Worm (Caenorhabditis elegans): ENCODE results near the gene B0432.8.

The B0432.8 gene

ce11 chrII:285627-286550 lies 7.4 kb upstream of the B0432.8 start, which contains the start of gene B0432.10:
Gene B0432.10 (minus strand): TSS chrII:286275.
- peak in 1 of 2 experiments; percentile 4 for TF ChIP-seq mdl-1 (tag; optimal IDR thresholded peaks at IDR 0.05)
- TF ChIP-seq nhr-21 (tag; optimal IDR thresholded peaks at IDR 0.05): peak; percentile 63
- peak; percentile 8 for TF ChIP-seq R02D3.7 (tag; optimal IDR thresholded peaks at IDR 0.05)
- TF ChIP-seq sma-3 (GFP tag; optimal IDR thresholded peaks at IDR 0.05): peak; percentile 74
- no peak for TF ChIP-seq ztf-4 (tag; optimal IDR thresholded peaks at IDR 0.05)
- peak; percentile 37 for TF ChIP-seq nhr-77 (tag; optimal IDR thresholded peaks at IDR 0.05)
- peak; percentile 74 for TF ChIP-seq F13H6.1 (tag; optimal IDR thresholded peaks at IDR 0.05)
- TF ChIP-seq nhr-129 (tag; optimal IDR thresholded peaks at IDR 0.05): peak; percentile 58
- TF ChIP-seq nhr-237 (tag; optimal IDR thresholded peaks at IDR 0.05): peak; percentile 40
- TF ChIP-seq lin-13 (GFP tag; optimal IDR thresholded peaks at IDR 0.05): peak; percentile 87
- TF ChIP-seq lin-11 (tag; optimal IDR thresholded peaks at IDR 0.05): peak; percentile 63
- no peak for TF ChIP-seq blmp-1 (tag; optimal IDR thresholded peaks at IDR 0.05; ENCODE audit: insufficient read depth)
- no peak for TF ChIP-seq nhr-12 (tag; optimal IDR thresholded peaks at IDR 0.05)
- peak; percentile 60 for TF ChIP-seq snpc-4 (tag; optimal IDR thresholded peaks at IDR 0.05)
- peak; percentile 17 for TF ChIP-seq zag-1 (tag; optimal IDR thresholded peaks at IDR 0.05)
- TF ChIP-seq sma-9 (GFP tag; optimal IDR thresholded peaks at IDR 0.05): peak; percentile 75
- TF ChIP-seq sma-9 (tag; optimal IDR thresholded peaks at IDR 0.05): no peak
- peak; percentile 78 for TF ChIP-seq nhr-6 (tag; optimal IDR thresholded peaks at IDR 0.05)
- no peak for TF ChIP-seq nhr-11 (tag; optimal IDR thresholded peaks at IDR 0.05)
- TF ChIP-seq unc-62 (GFP tag; optimal IDR thresholded peaks at IDR 0.05): no peak
- TF ChIP-seq lsy-2 (tag; optimal IDR thresholded peaks at IDR 0.05): peak; percentile 81 to 92
- TF ChIP-seq elt-3 (tag; optimal IDR thresholded peaks at IDR 0.05): no peak
- no peak for TF ChIP-seq aly-2 (tag; optimal IDR thresholded peaks at IDR 0.05)
- peak; percentile 96 for TF ChIP-seq unc-55 (GFP tag; optimal IDR thresholded peaks at IDR 0.05)
- TF ChIP-seq unc-39 (tag; optimal IDR thresholded peaks at IDR 0.05): no peak
- peak; percentile 19 for TF ChIP-seq ceh-16 (tag; optimal IDR thresholded peaks at IDR 0.05)
- peak; percentile 81 for TF ChIP-seq egl-27 (tag; optimal IDR thresholded peaks at IDR 0.05)
- peak; percentile 71 for TF ChIP-seq mab-5 (tag; optimal IDR thresholded peaks at IDR 0.05)
- TF ChIP-seq sem-4 (tag; optimal IDR thresholded peaks at IDR 0.05): peak; percentile 77
- TF ChIP-seq dmd-4 (tag; optimal IDR thresholded peaks at IDR 0.05): no peak
- TF ChIP-seq ZK546.5 (tag; optimal IDR thresholded peaks at IDR 0.05): no peak
- no peak for TF ChIP-seq skn-1 (tag; optimal IDR thresholded peaks at IDR 0.05)
- TF ChIP-seq gmeb-1 (tag; optimal IDR thresholded peaks at IDR 0.05): peak; percentile 97
- TF ChIP-seq crh-2 (tag; optimal IDR thresholded peaks at IDR 0.05): peak; percentile 81
- TF ChIP-seq nhr-25 (tag; optimal IDR thresholded peaks at IDR 0.05): peak; percentile 82
- TF ChIP-seq C34F6.9 (tag; optimal IDR thresholded peaks at IDR 0.05): peak; percentile 96
- TF ChIP-seq fos-1 (tag; optimal IDR thresholded peaks at IDR 0.05): peak; percentile 47

- no peak for TF ChIP-seq sma-3 (GFP tag; optimal IDR thresholded peaks at IDR 0.05)
- TF ChIP-seq sem-4 (tag; optimal IDR thresholded peaks at IDR 0.05): no peak
These were observed 5.1 kb upstream of the B0432.8 start, which contains the start of gene B0432.9 for ce11 chrII:283594-283993. Gene B0432.9 (minus strand): TSS chrII:283694.

ce11 chrII:282483-282882 lies 3.9 kb upstream of the B0432.8 start, which contains the start of gene trul-1:
Gene trul-1 (minus strand): TSS chrII:282583.
- no peak for TF ChIP-seq sma-9 (GFP tag; optimal IDR thresholded peaks at IDR 0.05)
- no peak for TF ChIP-seq sma-9 (tag; optimal IDR thresholded peaks at IDR 0.05)
- no peak for TF ChIP-seq nhr-23 (tag; optimal IDR thresholded peaks at IDR 0.05)
- TF ChIP-seq nhr-6 (tag; optimal IDR thresholded peaks at IDR 0.05): no peak
- no peak for TF ChIP-seq lin-39 (tag; optimal IDR thresholded peaks at IDR 0.05)
- TF ChIP-seq gmeb-1 (tag; optimal IDR thresholded peaks at IDR 0.05): no peak
- no peak for TF ChIP-seq Y55F3AM.14 (GFP tag; optimal IDR thresholded peaks at IDR 0.05)
- TF ChIP-seq ztf-11 (tag; optimal IDR thresholded peaks at IDR 0.05): no peak
- TF ChIP-seq sem-4 (tag; optimal IDR thresholded peaks at IDR 0.05): no peak
- TF ChIP-seq lin-11 (tag; optimal IDR thresholded peaks at IDR 0.05): no peak
- TF ChIP-seq nhr-25 (tag; optimal IDR thresholded peaks at IDR 0.05): no peak
- TF ChIP-seq snpc-4 (tag; optimal IDR thresholded peaks at IDR 0.05): no peak
- TF ChIP-seq mbf-1 (tag; optimal IDR thresholded peaks at IDR 0.05): no peak
- no peak for TF ChIP-seq dmd-4 (tag; optimal IDR thresholded peaks at IDR 0.05)
- no peak for TF ChIP-seq mdl-1 (tag; optimal IDR thresholded peaks at IDR 0.05)
- no peak for TF ChIP-seq nhr-10 (tag; optimal IDR thresholded peaks at IDR 0.05)
- no peak for TF ChIP-seq crh-2 (tag; optimal IDR thresholded peaks at IDR 0.05)
- TF ChIP-seq egl-27 (tag; optimal IDR thresholded peaks at IDR 0.05): no peak
- TF ChIP-seq R02D3.7 (tag; optimal IDR thresholded peaks at IDR 0.05): no peak
- TF ChIP-seq unc-55 (GFP tag; optimal IDR thresholded peaks at IDR 0.05): no peak
- no peak for TF ChIP-seq unc-62 (GFP tag; optimal IDR thresholded peaks at IDR 0.05)
